Fruit fly (Drosophila melanogaster) Kc167 (cell line): Measurements from ENCODE around the gene Pmvk.

Experiments used
- h ChIP-seq: fragments of >200 bp; optimal IDR thresholded peaks from 3 replicates; lab custom pipeline; 2018; ENCODE audit warnings: missing external identifiers
- psq ChIP-seq: fragments of >200 bp; optimal IDR thresholded peaks from 2 replicates; lab custom pipeline; 2017; ENCODE audit warnings: missing external identifiers
- ttk ChIP-seq: sonication (Bioruptor generic); optimal IDR thresholded peaks from 2 replicates; lab custom pipeline; 2017; ENCODE audit warnings: missing external identifiers

- no peak for TF ChIP-seq h (lab: Kevin White, UChicago)
- no peak for TF ChIP-seq ttk (lab: Kevin White, UChicago)
- no peak for TF ChIP-seq psq (lab: Kevin White, UChicago)
Observed at dm6 chr2L:19577187-19577765, 2.9 kb downstream of the Pmvk start, which contains the start of the genes spi and msb1l.
